Worm (Caenorhabditis elegans) whole organism, L2 larva: ENCODE measurements around the gene ttbk-8.1.

Source experiments
- blmp-1 ChIP-seq: sonication (generic microtip); optimal IDR thresholded peaks from 2 replicates; lab custom pipeline; 2017; ENCODE audit warnings: missing genetic modification characterization, mild to moderate bottlenecking, missing compliant biosample characterization, antibody characterized with exemption, moderate library complexity; ENCODE audit not compliant: insufficient read depth
- nhr-237 ChIP-seq: fragments of 150-350 bp; optimal IDR thresholded peaks from 2 replicates; lab custom pipeline; 2014; ENCODE audit warnings: missing biosample characterization, missing genetic modification characterization
- unc-62 ChIP-seq: fragments of 150-350 bp; optimal IDR thresholded peaks from 2 replicates; lab custom pipeline; 2014; ENCODE audit warnings: missing biosample characterization, missing genetic modification reagents, missing genetic modification characterization
- ztf-4 ChIP-seq: fragments of 150-350 bp; optimal IDR thresholded peaks from 2 replicates; lab custom pipeline; 2014; ENCODE audit warnings: missing biosample characterization, missing genetic modification characterization

ce11 chrIV:13450740-13451139 lies 21.4 kb upstream of the ttbk-8.1 start:
- TF ChIP-seq ztf-4 (tag; lab: Kevin White, UChicago) (no peak), nhr-237 (tag; lab: Kevin White, UChicago) (no peak), blmp-1 (no peak), unc-62 (GFP tag; lab: Kevin White, UChicago) (no peak)
